Worm (Caenorhabditis elegans): ENCODE data around the gene cni-1.

DNA sequence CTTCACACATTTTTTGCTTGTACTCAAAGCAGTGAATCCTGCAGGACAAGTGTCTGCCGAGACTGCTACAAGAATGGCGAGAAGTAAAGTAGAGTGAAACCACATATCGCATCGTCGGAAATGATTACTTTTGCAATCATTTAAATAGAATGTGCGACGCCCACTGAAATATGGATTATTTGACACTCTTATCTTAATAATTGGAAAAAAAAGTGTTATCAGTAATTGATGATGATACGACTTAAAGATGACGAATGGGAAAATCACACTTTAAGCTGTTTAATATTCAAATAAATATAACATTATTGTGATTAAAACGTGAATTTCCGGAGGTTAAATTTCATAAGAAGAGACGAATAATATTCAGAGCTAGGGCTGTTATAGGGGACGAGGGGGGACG is 42.2 kb upstream of the cni-1 start, which contains the start of gene clec-41:
- TF ChIP-seq nhr-76 (tag; optimal IDR thresholded peaks at IDR 0.05) (no peak), elt-3 (tag; optimal IDR thresholded peaks at IDR 0.05) (no peak), unc-120 (tag; optimal IDR thresholded peaks at IDR 0.05; ENCODE audit: poor library complexity, severe bottlenecking) (no peak), nhr-237 (tag; optimal IDR thresholded peaks at IDR 0.05) (no peak), ztf-11 (tag; optimal IDR thresholded peaks at IDR 0.05) (no peak), mep-1 (tag; optimal IDR thresholded peaks at IDR 0.05) (no peak), nhr-12 (tag; optimal IDR thresholded peaks at IDR 0.05) (no peak), nhr-28 (tag; optimal IDR thresholded peaks at IDR 0.05) (no peak), lin-13 (tag; optimal IDR thresholded peaks at IDR 0.05) (no peak), pha-4 (tag; optimal IDR thresholded peaks at IDR 0.05) (no peak), elt-1 (tag; optimal IDR thresholded peaks at IDR 0.05; ENCODE audit: borderline replicate concordance, insufficient read depth) (no peak)

Measured in whole organism, mixed stage, embryonic.